Fruit fly (Drosophila melanogaster) whole organism, wandering third instar larva: ENCODE data around the gene CG18135.

Experiments used
- CG32264 ChIP-seq: fragments of 200-800 bp; sonication (Bioruptor generic); optimal IDR thresholded peaks from 2 replicates; lab custom pipeline; 2016; ENCODE audit warnings: missing biosample characterization, missing genetic modification characterization
- CrebA ChIP-seq: fragments of 200-800 bp; sonication (Bioruptor generic); optimal IDR thresholded peaks from 2 replicates; lab custom pipeline; 2016; ENCODE audit warnings: missing biosample characterization, mild to moderate bottlenecking, missing genetic modification characterization, borderline replicate concordance
- Dfd ChIP-seq: fragments of >200 bp; optimal IDR thresholded peaks from 2 replicates; lab custom pipeline; 2017; ENCODE audit warnings: missing biosample characterization, missing genetic modification characterization
- Dif ChIP-seq: fragments of 200-275, 200-300 bp; sonication (Bioruptor generic); optimal IDR thresholded peaks from 2 replicates; lab custom pipeline; 2018; ENCODE audit warnings: missing biosample characterization, missing genetic modification characterization; ENCODE audit not compliant: partially characterized antibody
- HLH106 ChIP-seq: fragments of 200-800 bp; optimal IDR thresholded peaks from 3 replicates; lab custom pipeline; 2019; ENCODE audit warnings: missing biosample characterization, mild to moderate bottlenecking, missing genetic modification characterization, moderate library complexity
- Jra ChIP-seq: sonication (Bioruptor generic); optimal IDR thresholded peaks from 2 replicates; lab custom pipeline; 2016; ENCODE audit warnings: missing biosample characterization, missing genetic modification characterization
- Mio ChIP-seq: sonication (Bioruptor generic); optimal IDR thresholded peaks from 2 replicates; lab custom pipeline; 2016; ENCODE audit warnings: missing biosample characterization, missing genetic modification characterization
- Rel ChIP-seq, 2 experiments: fragments of 200-800 bp; sonication (Bioruptor generic) in 1 of 2; optimal IDR thresholded peaks; 2 replicates in 1 of 2; 3 replicates in 1 of 2; lab custom pipeline; 2016 to 2019; ENCODE audit warnings: mild to moderate bottlenecking in 2 of 2, missing biosample characterization in 2 of 2, missing genetic modification characterization in 2 of 2, moderate library complexity in 1 of 2
- Sp1 ChIP-seq: fragments of 200-800 bp; sonication (Bioruptor generic); optimal IDR thresholded peaks from 3 replicates; lab custom pipeline; 2019; ENCODE audit warnings: missing biosample characterization, mild to moderate bottlenecking, missing genetic modification characterization, moderate library complexity
- br ChIP-seq: fragments of 200-800 bp; sonication (Bioruptor generic); optimal IDR thresholded peaks from 2 replicates; lab custom pipeline; 2016; ENCODE audit warnings: missing biosample characterization, missing genetic modification characterization
- brk ChIP-seq: fragments of 200-800 bp; sonication (Bioruptor generic); optimal IDR thresholded peaks from 2 replicates; lab custom pipeline; 2016; ENCODE audit warnings: missing biosample characterization, mild to moderate bottlenecking, missing genetic modification characterization
- dsf ChIP-seq: sonication (Bioruptor generic); optimal IDR thresholded peaks from 2 replicates; lab custom pipeline; 2016; ENCODE audit warnings: missing biosample characterization, missing genetic modification characterization, borderline replicate concordance
- ey ChIP-seq: fragments of 200-800 bp; sonication (Bioruptor generic); optimal IDR thresholded peaks from 2 replicates; lab custom pipeline; 2016; ENCODE audit warnings: missing biosample characterization, missing genetic modification characterization
- foxo ChIP-seq, 2 experiments: fragments of 200-800 bp; sonication (Bioruptor generic); optimal IDR thresholded peaks; 2 replicates in 1 of 2; 3 replicates in 1 of 2; lab custom pipeline; 2016 to 2017; ENCODE audit warnings: missing biosample characterization in 2 of 2, missing genetic modification characterization in 2 of 2
- h ChIP-seq: fragments of 200-800 bp; sonication (Bioruptor generic); optimal IDR thresholded peaks from 3 replicates; lab custom pipeline; 2016; ENCODE audit warnings: missing biosample characterization, mild to moderate bottlenecking, missing genetic modification characterization
- jim ChIP-seq: fragments of 175-275, 200-325 bp; sonication (Bioruptor generic); optimal IDR thresholded peaks from 2 replicates; lab custom pipeline; 2016; ENCODE audit warnings: missing biosample characterization, mild to moderate bottlenecking, missing genetic modification characterization
- lola ChIP-seq: fragments of >200 bp; optimal IDR thresholded peaks from 2 replicates; lab custom pipeline; 2017; ENCODE audit warnings: missing biosample characterization, missing genetic modification characterization
- pan ChIP-seq: fragments of >200 bp; optimal IDR thresholded peaks from 2 replicates; lab custom pipeline; 2017
- psq ChIP-seq: fragments of 200-800 bp; sonication (Bioruptor generic); optimal IDR thresholded peaks from 3 replicates; lab custom pipeline; 2017; ENCODE audit warnings: missing biosample characterization, mild to moderate bottlenecking, missing genetic modification characterization, moderate library complexity
- tai ChIP-seq: sonication (Bioruptor generic); optimal IDR thresholded peaks from 2 replicates; lab custom pipeline; 2016; ENCODE audit warnings: missing biosample characterization, missing genetic modification characterization

CG18135 gene

dm6 chr3L:18945938-18946337, 52.1 kb downstream of the CG18135 start, which contains the start of gene CG32204:
CG32204 (minus strand) TSS chr3L:18946038.
- TF ChIP-seq Dif (GFP tag; lab: Kevin White, UChicago) (no peak), jim (GFP tag; lab: Kevin White, UChicago) (no peak), br (no peak), tai (GFP tag; lab: Kevin White, UChicago) (no peak), lola (GFP tag; lab: Kevin White, UChicago) (no peak), dsf (no peak), ey (no peak), Jra (no peak), h (GFP tag; lab: Kevin White, UChicago) (no peak), CG32264 (GFP tag; lab: Kevin White, UChicago) (no peak), brk (GFP tag; lab: Kevin White, UChicago) (no peak), Dfd (GFP tag; lab: Kevin White, UChicago) (no peak), psq (GFP tag; lab: Kevin White, UChicago) (no peak), pan (lab: Kevin White, UChicago) (no peak), Sp1 (GFP tag; lab: Kevin White, UChicago) (no peak), Mio (GFP tag; lab: Kevin White, UChicago) (no peak), Rel (GFP tag; optimal IDR thresholded peaks at IDR 0.05; lab: Kevin White, UChicago) (no peak), Rel (tag; optimal IDR thresholded peaks at IDR 0.05; lab: Kevin White, UChicago) (no peak), foxo (GFP tag; optimal IDR thresholded peaks at IDR 0.05; lab: Kevin White, UChicago) (no peak), HLH106 (no peak), CrebA (no peak)
